Fruit fly (Drosophila melanogaster) Kc167 (cell line): ENCODE results near the gene CG13737.

Source experiments
- Myc ChIP-seq: fragments of >200 bp; optimal IDR thresholded peaks from 2 replicates; lab custom pipeline; 2017; ENCODE audit warnings: missing external identifiers
- ttk ChIP-seq: sonication (Bioruptor generic); optimal IDR thresholded peaks from 2 replicates; lab custom pipeline; 2017; ENCODE audit warnings: missing external identifiers

dm6 chr3L:13863365-13863775, 15.4 kb upstream of the CG13737 start:
- no peak for TF ChIP-seq ttk (lab: Kevin White, UChicago)
- TF ChIP-seq Myc = no peak
